Fruit fly (Drosophila melanogaster) whole organism, embryonic: ENCODE results near the gene CG31793.

Source experiments
- CG10147 ChIP-seq: fragments of 200-800 bp; sonication (Bioruptor generic); optimal IDR thresholded peaks from 2 replicates; lab custom pipeline; 2019; ENCODE audit warnings: missing biosample characterization, mild to moderate bottlenecking, missing genetic modification characterization, moderate library complexity
- CG10321 ChIP-seq: fragments of 200-800 bp; sonication (Bioruptor generic); IDR thresholded peaks from 2 replicates; pipeline ENCODE4 v1.3.6; 2022; ENCODE audit warnings: missing biosample characterization, missing genetic modification characterization
- CG10366 ChIP-seq: fragments of 200-800 bp; sonication (Bioruptor generic); IDR thresholded peaks from 2 replicates; pipeline ENCODE4 v1.3.6; 2022; ENCODE audit warnings: missing biosample characterization, missing genetic modification characterization
- CG10543 ChIP-seq: fragments of 200-800 bp; sonication (Bioruptor generic); optimal IDR thresholded peaks from 3 replicates; lab custom pipeline; 2017; ENCODE audit warnings: missing biosample characterization, mild to moderate bottlenecking, missing genetic modification characterization, moderate library complexity
- CG10565 ChIP-seq: fragments of 200-800 bp; sonication (Bioruptor generic); optimal IDR thresholded peaks from 3 replicates; lab custom pipeline; 2016; ENCODE audit warnings: missing biosample characterization, mild to moderate bottlenecking, missing genetic modification characterization
- CG10979 ChIP-seq: fragments of 200-800 bp; sonication (Bioruptor generic); optimal IDR thresholded peaks from 2 replicates; lab custom pipeline; 2018; ENCODE audit warnings: missing biosample characterization, mild to moderate bottlenecking, missing genetic modification characterization, moderate library complexity
- CG12071 ChIP-seq: fragments of 200-800 bp; sonication (Bioruptor generic); optimal IDR thresholded peaks from 3 replicates; lab custom pipeline; 2018; ENCODE audit warnings: missing biosample characterization, mild to moderate bottlenecking, missing genetic modification characterization
- CG13894 ChIP-seq: fragments of 200-800 bp; sonication (Bioruptor generic); optimal IDR thresholded peaks from 3 replicates; lab custom pipeline; 2018; ENCODE audit warnings: missing biosample characterization, mild to moderate bottlenecking, missing genetic modification characterization, moderate library complexity
- CG15011 ChIP-seq: fragments of 200-800 bp; sonication (Bioruptor generic); optimal IDR thresholded peaks from 3 replicates; lab custom pipeline; 2018; ENCODE audit warnings: missing biosample characterization, mild to moderate bottlenecking, missing genetic modification characterization
- CG15479 ChIP-seq: fragments of 200-800 bp; sonication (Bioruptor generic); optimal IDR thresholded peaks from 3 replicates; lab custom pipeline; 2019; ENCODE audit warnings: missing biosample characterization, mild to moderate bottlenecking, missing genetic modification characterization, moderate library complexity
- CG15514 ChIP-seq: fragments of 200-800 bp; sonication (Bioruptor generic); optimal IDR thresholded peaks from 3 replicates; lab custom pipeline; 2017; ENCODE audit warnings: missing biosample characterization, missing genetic modification characterization, mild to moderate bottlenecking, moderate library complexity, missing genetic modification reagents
- CG2116 ChIP-seq: fragments of 200-800 bp; sonication (Bioruptor generic); optimal IDR thresholded peaks from 3 replicates; lab custom pipeline; 2018; ENCODE audit warnings: missing biosample characterization, mild to moderate bottlenecking, missing genetic modification characterization
- CG2678 ChIP-seq: fragments of 200-800 bp; sonication (Bioruptor generic); optimal IDR thresholded peaks from 3 replicates; lab custom pipeline; 2019; ENCODE audit warnings: missing biosample characterization, mild to moderate bottlenecking, missing genetic modification characterization, moderate library complexity
- CG2889 ChIP-seq: fragments of 200-800 bp; sonication (Bioruptor generic); IDR thresholded peaks from 3 replicates; pipeline ENCODE4 v1.3.6; 2022; ENCODE audit warnings: missing biosample characterization, missing genetic modification characterization
- CG30020 ChIP-seq: fragments of 200-800 bp; optimal IDR thresholded peaks from 2 replicates; lab custom pipeline; 2019; ENCODE audit warnings: missing biosample characterization, mild to moderate bottlenecking, missing genetic modification characterization, moderate library complexity
- CG3281 ChIP-seq: fragments of 200-800 bp; sonication (Bioruptor generic); optimal IDR thresholded peaks from 3 replicates; lab custom pipeline; 2017; ENCODE audit warnings: missing biosample characterization, mild to moderate bottlenecking, missing genetic modification characterization
- CG34422 ChIP-seq: fragments of 200-800 bp; sonication (Bioruptor generic); IDR thresholded peaks from 3 replicates; pipeline ENCODE4 v1.3.6; 2022; ENCODE audit warnings: missing biosample characterization, missing genetic modification characterization
- CG4360 ChIP-seq: fragments of 200-800 bp; sonication (Bioruptor generic); IDR thresholded peaks from 2 replicates; pipeline ENCODE4 v1.3.6; 2022; ENCODE audit warnings: missing biosample characterization, missing genetic modification characterization
- CG6791 ChIP-seq: fragments of 200-800 bp; sonication (Bioruptor generic); IDR thresholded peaks from 3 replicates; pipeline ENCODE4 v1.3.6; 2022; ENCODE audit warnings: missing biosample characterization, missing genetic modification characterization; ENCODE audit not compliant: partially characterized antibody
- CG7372 ChIP-seq: fragments of 200-800 bp; sonication (Bioruptor generic); IDR thresholded peaks from 2 replicates; pipeline ENCODE4 v1.3.6; 2022; ENCODE audit warnings: missing biosample characterization, missing genetic modification characterization
- Camta ChIP-seq: fragments of 200-800 bp; sonication (Bioruptor generic); optimal IDR thresholded peaks from 2 replicates; lab custom pipeline; 2016; ENCODE audit warnings: missing biosample characterization, missing genetic modification characterization
- Dll ChIP-seq: fragments of 200-800 bp; sonication (Bioruptor generic); IDR thresholded peaks from 4 replicates; pipeline ENCODE4 v1.3.6; 2022; ENCODE audit warnings: missing biosample characterization, missing genetic modification characterization; ENCODE audit not compliant: partially characterized antibody
- Dp ChIP-seq: fragments of 200-800 bp; sonication (Bioruptor generic); optimal IDR thresholded peaks from 2 replicates; lab custom pipeline; 2018; ENCODE audit warnings: missing biosample characterization, mild to moderate bottlenecking, missing genetic modification characterization, moderate library complexity
- HLH54F ChIP-seq: fragments of 200-800 bp; sonication (Bioruptor generic); optimal IDR thresholded peaks from 3 replicates; lab custom pipeline; 2016; ENCODE audit warnings: missing biosample characterization, missing genetic modification characterization
- Hr51 ChIP-seq, 2 experiments: fragments of 200-800 bp; sonication (Bioruptor generic); optimal IDR thresholded peaks; 2 replicates in 1 of 2; 3 replicates in 1 of 2; lab custom pipeline; 2016 to 2018; ENCODE audit warnings: missing biosample characterization in 2 of 2, missing genetic modification characterization in 2 of 2, mild to moderate bottlenecking in 1 of 2, moderate library complexity in 1 of 2
- Med ChIP-seq: fragments of 200-800 bp; sonication (Bioruptor generic); peaks from one replicate; lab custom pipeline; 2016; ENCODE audit warnings: missing biosample characterization, missing genetic modification characterization, mild to moderate bottlenecking, inconsistent platforms, moderate library complexity
- Oaz ChIP-seq: fragments of 200-800 bp; sonication (Bioruptor generic); IDR thresholded peaks from 2 replicates; pipeline ENCODE4 v1.3.6; 2022; ENCODE audit warnings: missing biosample characterization, missing genetic modification characterization
- Optix ChIP-seq: fragments of 200-800 bp; sonication (Bioruptor generic); IDR thresholded peaks from 3 replicates; pipeline ENCODE4 v1.3.6; 2022; ENCODE audit warnings: missing biosample characterization, missing genetic modification characterization
- Pdp1 ChIP-seq, 2 experiments: fragments of 200-800 bp; sonication (Bioruptor generic); optimal IDR thresholded peaks; 3 replicates each; lab custom pipeline; 2016; ENCODE audit warnings: missing biosample characterization in 2 of 2, missing genetic modification characterization in 2 of 2, mild to moderate bottlenecking in 1 of 2, moderate library complexity in 1 of 2
- Poxn ChIP-seq: fragments of 200-800 bp; sonication (Bioruptor generic); IDR thresholded peaks from 2 replicates; pipeline ENCODE4 v1.3.6; 2022; ENCODE audit warnings: missing biosample characterization, missing genetic modification characterization
- Ptx1 ChIP-seq: fragments of 200-800 bp; sonication (Bioruptor generic); IDR thresholded peaks from 2 replicates; pipeline ENCODE4 v1.3.6; 2022; ENCODE audit warnings: missing biosample characterization, missing genetic modification characterization
- Rfx ChIP-seq: fragments of 200-800 bp; sonication (Bioruptor generic); IDR thresholded peaks from 2 replicates; pipeline ENCODE4 v1.3.6; 2022; ENCODE audit warnings: missing biosample characterization, missing genetic modification characterization
- YL-1 ChIP-seq: fragments of 200-800 bp; sonication (Bioruptor generic); optimal IDR thresholded peaks from 3 replicates; lab custom pipeline; 2017; ENCODE audit warnings: missing biosample characterization, mild to moderate bottlenecking, missing genetic modification characterization
- amos ChIP-seq: fragments of 200-800 bp; sonication (Bioruptor generic); IDR thresholded peaks from 2 replicates; pipeline ENCODE4 v1.3.6; 2022; ENCODE audit warnings: missing biosample characterization, missing genetic modification characterization; ENCODE audit not compliant: partially characterized antibody
- btn ChIP-seq: fragments of 200-800 bp; sonication (Bioruptor generic); optimal IDR thresholded peaks from 2 replicates; lab custom pipeline; 2016; ENCODE audit warnings: missing biosample characterization, missing genetic modification characterization
- cwo ChIP-seq: fragments of 200-800 bp; sonication (Bioruptor generic); optimal IDR thresholded peaks from 3 replicates; lab custom pipeline; 2017; ENCODE audit warnings: missing biosample characterization, missing genetic modification characterization, mild to moderate bottlenecking, moderate library complexity, missing genetic modification reagents
- gsb ChIP-seq: fragments of 200-800 bp; sonication (Bioruptor generic); IDR thresholded peaks from 2 replicates; pipeline ENCODE4 v1.3.6; 2022; ENCODE audit warnings: missing biosample characterization, missing genetic modification characterization
- klu ChIP-seq: fragments of 200-800 bp; sonication (Bioruptor generic); IDR thresholded peaks from 2 replicates; pipeline ENCODE4 v1.3.6; 2022; ENCODE audit warnings: missing biosample characterization, missing genetic modification characterization
- nom ChIP-seq: fragments of 200-800 bp; sonication (Bioruptor generic); optimal IDR thresholded peaks from 2 replicates; lab custom pipeline; 2017; ENCODE audit warnings: missing biosample characterization, missing genetic modification characterization, mild to moderate bottlenecking, moderate library complexity, missing genetic modification reagents
- salm ChIP-seq: fragments of 200-800 bp; sonication (Bioruptor generic); optimal IDR thresholded peaks from 2 replicates; lab custom pipeline; 2018; ENCODE audit warnings: missing biosample characterization, mild to moderate bottlenecking, missing genetic modification characterization
- sima ChIP-seq: fragments of 200-800 bp; sonication (Bioruptor generic); optimal IDR thresholded peaks from 2 replicates; lab custom pipeline; 2016; ENCODE audit warnings: missing biosample characterization, missing genetic modification characterization
- sisA ChIP-seq: fragments of 200-800 bp; sonication (Bioruptor generic); IDR thresholded peaks from 2 replicates; pipeline ENCODE4 v1.3.6; 2022; ENCODE audit warnings: missing biosample characterization, missing genetic modification characterization
- sqz ChIP-seq: fragments of 200-800 bp; sonication (Bioruptor generic); optimal IDR thresholded peaks from 3 replicates; lab custom pipeline; 2018; ENCODE audit warnings: missing biosample characterization, mild to moderate bottlenecking, missing genetic modification characterization
- sr ChIP-seq: fragments of 200-800 bp; sonication (Bioruptor generic); IDR thresholded peaks from 3 replicates; pipeline ENCODE4 v1.3.6; 2022; ENCODE audit warnings: missing biosample characterization, missing genetic modification characterization
- tio ChIP-seq: fragments of 200-800 bp; sonication (Bioruptor generic); optimal IDR thresholded peaks from 2 replicates; lab custom pipeline; 2017; ENCODE audit warnings: missing biosample characterization, missing genetic modification characterization, inconsistent platforms
- unpg ChIP-seq: fragments of 200-800 bp; sonication (Bioruptor generic); optimal IDR thresholded peaks from 3 replicates; lab custom pipeline; 2018; ENCODE audit warnings: missing biosample characterization, mild to moderate bottlenecking, missing genetic modification characterization, moderate library complexity
- wdn ChIP-seq: fragments of 200-800 bp; sonication (Bioruptor generic); IDR thresholded peaks from 2 replicates; pipeline ENCODE4 v1.3.6; 2022; ENCODE audit warnings: missing biosample characterization, missing genetic modification characterization
- z ChIP-seq: fragments of 200-800 bp; sonication (Bioruptor generic); IDR thresholded peaks from 3 replicates; pipeline ENCODE4 v1.3.6; 2022; ENCODE audit warnings: missing biosample characterization, missing genetic modification characterization

CG31793 gene

DNA sequence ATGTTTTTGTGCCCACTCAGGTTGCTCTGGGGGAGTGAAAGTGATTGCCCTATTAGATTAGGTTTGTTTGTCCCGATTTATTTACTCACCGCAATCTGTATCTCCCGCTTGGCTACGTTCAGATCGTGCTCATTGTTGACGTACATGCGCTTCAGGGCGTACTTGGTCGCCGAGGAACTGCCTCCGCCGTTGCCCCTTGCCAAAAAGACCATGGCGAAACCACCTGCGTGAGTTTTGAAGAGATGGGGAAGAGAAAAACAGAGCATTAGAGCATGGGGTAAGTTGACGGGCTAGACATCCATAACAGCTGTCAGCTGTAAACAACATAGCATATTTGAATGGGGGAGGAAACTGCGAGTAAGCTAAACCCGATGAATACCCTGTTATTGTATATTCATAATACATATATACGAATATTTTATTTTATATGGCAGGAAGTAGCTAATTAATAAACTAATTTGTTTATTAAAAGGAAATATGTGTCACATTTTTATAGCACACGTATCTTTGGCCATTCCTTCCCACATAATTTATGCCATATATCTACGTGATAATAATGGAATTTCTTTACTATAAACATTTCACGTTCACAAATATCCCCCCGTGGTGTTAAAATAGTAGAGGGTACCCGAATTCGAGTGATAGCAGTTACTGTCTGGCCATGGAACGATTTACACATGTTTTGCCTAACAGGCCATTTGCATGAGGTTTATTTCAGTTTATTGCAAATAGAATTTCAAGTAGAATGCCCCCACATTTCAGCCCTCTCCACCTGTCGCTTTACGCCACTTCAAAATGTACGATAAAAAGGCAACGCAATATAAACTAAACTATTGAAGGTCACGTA, 37.6 kb upstream of the CG31793 start (continued):
- TF ChIP-seq Pdp1 (GFP tag; optimal IDR thresholded peaks at IDR 0.05; lab: Kevin White, UChicago) (no peak), Camta (GFP tag; lab: Kevin White, UChicago) (no peak), HLH54F (GFP tag; lab: Kevin White, UChicago) (no peak), sima (no peak), CG4360 (no peak), CG15514 (peak; percentile 39), CG15479 (GFP tag; lab: Kevin White, UChicago) (no peak), CG2116 (no peak), cwo (GFP tag; lab: Kevin White, UChicago) (peak; percentile 43), wdn (GFP tag; lab: Robert Waterston, UW) (no peak), CG10366 (GFP tag; lab: Robert Waterston, UW) (0 out of 2 replicates have a peak, but pooled peaks have one; percentile 12), z (no peak), YL-1 (GFP tag; lab: Kevin White, UChicago) (no peak), unpg (GFP tag; lab: Kevin White, UChicago) (peak; percentile 45), CG10147 (GFP tag; lab: Kevin White, UChicago) (peak; percentile 63), CG30020 (no peak), CG15011 (peak; percentile 72), sr (no peak), sisA (GFP tag; lab: Robert Waterston, UW) (peak; percentile 24; the same call in 1 of the 2 replicates), amos (GFP tag; lab: Robert Waterston, UW) (no peak), sqz (GFP tag; lab: Kevin White, UChicago) (no peak), CG10543 (GFP tag; lab: Kevin White, UChicago) (peak; percentile 13), Dll (no peak), CG10565 (GFP tag; lab: Kevin White, UChicago) (no peak), Rfx (peak; percentile 59), Ptx1 (GFP tag; lab: Robert Waterston, UW) (peak; percentile 60), Oaz (GFP tag; lab: Robert Waterston, UW) (no peak), CG34422 (no peak), salm (tag; lab: Kevin White, UChicago) (no peak), Poxn (GFP tag; lab: Robert Waterston, UW) (no peak), CG2889 (GFP tag; lab: Robert Waterston, UW) (no peak), Hr51 (GFP tag; optimal IDR thresholded peaks at IDR 0.05; lab: Kevin White, UChicago) (peak in 1 of 2 experiments; percentile 44), CG12071 (GFP tag; lab: Kevin White, UChicago) (no peak), klu (GFP tag; lab: Robert Waterston, UW) (0 out of 2 replicates have a peak, but pooled peaks have one; percentile 6), CG7372 (GFP tag; lab: Robert Waterston, UW) (peak; percentile 28; the same call in 1 of the 2 replicates), Med (peak; percentile 29), btn (GFP tag; lab: Kevin White, UChicago) (no peak), Dp (no peak), gsb (GFP tag; lab: Robert Waterston, UW) (0 out of 2 replicates have a peak, but pooled peaks have one; percentile 5), CG13894 (no peak), Optix (GFP tag; lab: Robert Waterston, UW) (no peak), CG6791 (GFP tag; lab: Robert Waterston, UW) (no peak), tio (GFP tag; lab: Kevin White, UChicago) (no peak), CG2678 (tag; lab: Kevin White, UChicago) (peak; percentile 70), CG10321 (no peak), CG3281 (peak; percentile 77), nom (GFP tag; lab: Kevin White, UChicago) (no peak), CG10979 (peak; percentile 21)
